Worm (Caenorhabditis elegans) whole organism, midembryonic: Measurements from ENCODE around the gene F59A6.11.

Experiments used
- cog-1 ChIP-seq: sonication (generic microtip); optimal IDR thresholded peaks from 2 replicates; lab custom pipeline; 2016; ENCODE audit warnings: missing genetic modification characterization, missing compliant biosample characterization
- med-1 ChIP-seq: sonication (generic microtip); optimal IDR thresholded peaks from 2 replicates; lab custom pipeline; 2017; ENCODE audit warnings: missing genetic modification characterization, mild to moderate bottlenecking, missing compliant biosample characterization, antibody characterized with exemption, missing genetic modification reagents; ENCODE audit not compliant: insufficient read depth

DNA sequence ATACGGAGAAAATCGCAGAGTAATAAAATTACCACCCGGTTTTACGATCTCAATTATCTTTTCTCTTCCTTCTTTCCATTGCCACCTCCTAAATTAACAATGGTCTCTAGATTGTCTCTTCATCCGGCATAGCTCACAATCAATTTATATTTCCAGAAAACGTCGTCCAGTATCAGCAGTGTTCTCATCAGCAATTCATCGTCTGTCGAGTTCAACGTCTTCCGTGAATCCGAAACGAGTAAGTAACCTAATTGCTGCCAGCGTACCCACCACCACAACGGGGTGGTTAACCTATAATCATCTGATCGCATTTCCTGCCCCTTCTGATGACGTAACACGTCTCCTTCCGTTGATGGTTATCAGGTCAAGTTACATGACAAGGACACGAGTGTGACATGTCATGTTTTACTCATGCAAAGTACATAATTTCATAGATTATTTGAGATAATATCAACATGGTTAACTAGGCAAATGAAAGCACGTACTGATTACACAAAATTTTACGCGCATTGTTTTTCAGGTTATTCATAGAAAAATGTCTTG lies 12.5 kb downstream of the F59A6.11 start:
- TF ChIP-seq med-1 (GFP tag; lab: Kevin White, UChicago) (no peak), cog-1 (tag; lab: Kevin White, UChicago) (no peak)
